Worm (Caenorhabditis elegans) whole organism, L4/young adult: Measurements from ENCODE around the gene rpap-2.

Experiments
- W03F9.2 ChIP-seq: fragments of 150-350 bp; optimal IDR thresholded peaks from 2 replicates; lab custom pipeline; 2014; ENCODE audit warnings: missing biosample characterization, missing genetic modification characterization
- dao-5 ChIP-seq: sonication (generic microtip); optimal IDR thresholded peaks from 2 replicates; lab custom pipeline; 2016; ENCODE audit warnings: missing genotype, missing genetic modification characterization, moderate library complexity, missing compliant biosample characterization
- him-1 ChIP-seq: sonication (generic microtip); optimal IDR thresholded peaks from 2 replicates; lab custom pipeline; 2016; ENCODE audit warnings: missing genotype, missing genetic modification reagents, missing genetic modification characterization, missing compliant biosample characterization

DNA sequence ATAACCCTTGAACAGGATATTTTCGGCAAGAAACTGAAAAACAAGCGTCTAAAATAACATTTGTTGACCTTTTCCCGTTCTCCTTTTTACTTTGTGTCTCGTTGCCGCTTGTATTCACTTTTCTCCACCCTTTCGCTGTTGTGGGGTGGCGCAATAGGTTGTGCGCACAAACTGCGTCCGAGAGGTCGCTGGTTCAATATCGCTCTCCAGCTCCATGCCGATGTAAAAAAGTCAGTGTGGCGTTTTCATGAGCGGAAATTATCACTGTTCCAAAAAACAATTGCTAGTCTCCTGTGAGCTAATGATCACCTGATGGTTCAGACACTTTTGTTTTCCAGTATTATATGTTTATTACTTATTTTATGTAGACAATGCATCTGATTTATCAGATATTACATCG lies 30.2 kb upstream of the rpap-2 start:
- TF ChIP-seq dao-5 (tag; lab: Kevin White, UChicago) = peak; percentile 4
- TF ChIP-seq him-1 (tag; lab: Kevin White, UChicago) = peak; percentile 92
- TF ChIP-seq W03F9.2 (tag; lab: Kevin White, UChicago) = peak; percentile 31
